Fruit fly (Drosophila melanogaster) whole organism: ENCODE measurements around the gene Mdh2.

Experiments
- psq ChIP-seq: fragments of >200 bp; optimal IDR thresholded peaks from 2 replicates; lab custom pipeline; 2017
- usp ChIP-seq: fragments of >200 bp; optimal IDR thresholded peaks from 2 replicates; lab custom pipeline; 2017; ENCODE audit warnings: missing biosample characterization, missing genetic modification characterization, mixed read lengths

- TF ChIP-seq psq (no peak), usp (GFP tag; lab: Kevin White, UChicago) (no peak)
Measured at dm6 chr3R:18208479-18208878, 17.7 kb upstream of the Mdh2 start, which contains the start of gene CG44158.
